Fruit fly (Drosophila melanogaster) whole organism, embryonic: ENCODE data around the gene Rpt5.

Source experiments
- Adf1 ChIP-seq: fragments of 200-800 bp; sonication (Bioruptor generic); IDR thresholded peaks from 2 replicates; pipeline ENCODE4 v1.3.6; 2022; ENCODE audit warnings: missing biosample characterization, missing genetic modification characterization
- B-H2 ChIP-seq: fragments of 200-800 bp; sonication (Bioruptor generic); optimal IDR thresholded peaks from 2 replicates; lab custom pipeline; 2018; ENCODE audit warnings: missing biosample characterization, mild to moderate bottlenecking, missing genetic modification characterization
- BEAF-32 ChIP-seq: fragments of 200-800 bp; sonication (Bioruptor generic); optimal IDR thresholded peaks from 3 replicates; lab custom pipeline; 2017; ENCODE audit warnings: missing biosample characterization, missing genetic modification characterization, mild to moderate bottlenecking, moderate library complexity, missing genetic modification reagents
- Bgb ChIP-seq: fragments of 200-800 bp; sonication (Bioruptor generic); IDR thresholded peaks from 2 replicates; pipeline ENCODE4 v1.3.6; 2022; ENCODE audit warnings: missing biosample characterization, missing genetic modification characterization; ENCODE audit not compliant: partially characterized antibody
- CG10267 ChIP-seq: fragments of 200-800 bp; sonication (Bioruptor generic); optimal IDR thresholded peaks from 2 replicates; lab custom pipeline; 2018; ENCODE audit warnings: missing biosample characterization, mild to moderate bottlenecking, missing genetic modification characterization, moderate library complexity
- CG10959 ChIP-seq: fragments of 200-800 bp; sonication (Bioruptor generic); IDR thresholded peaks from 2 replicates; pipeline ENCODE4 v1.3.6; 2022; ENCODE audit warnings: missing biosample characterization, missing genetic modification characterization
- CG11456 ChIP-seq: fragments of 200-800 bp; sonication (Bioruptor generic); IDR thresholded peaks from 3 replicates; pipeline ENCODE4 v1.3.6; 2022; ENCODE audit warnings: missing biosample characterization, missing genetic modification characterization
- CG14710 ChIP-seq: fragments of 200-800 bp; sonication (Bioruptor generic); optimal IDR thresholded peaks from 3 replicates; lab custom pipeline; 2019; ENCODE audit warnings: missing biosample characterization, mild to moderate bottlenecking, missing genetic modification characterization, moderate library complexity
- CG15514 ChIP-seq: fragments of 200-800 bp; sonication (Bioruptor generic); optimal IDR thresholded peaks from 3 replicates; lab custom pipeline; 2017; ENCODE audit warnings: missing biosample characterization, missing genetic modification characterization, mild to moderate bottlenecking, moderate library complexity, missing genetic modification reagents
- CG16863 ChIP-seq: fragments of 200-800 bp; sonication (Bioruptor generic); optimal IDR thresholded peaks from 3 replicates; lab custom pipeline; 2016; ENCODE audit warnings: missing biosample characterization, missing genetic modification characterization
- CG2116 ChIP-seq: fragments of 200-800 bp; sonication (Bioruptor generic); optimal IDR thresholded peaks from 3 replicates; lab custom pipeline; 2018; ENCODE audit warnings: missing biosample characterization, mild to moderate bottlenecking, missing genetic modification characterization
- CG2120 ChIP-seq: fragments of 200-800 bp; sonication (Bioruptor generic); optimal IDR thresholded peaks from 3 replicates; lab custom pipeline; 2016; ENCODE audit warnings: missing biosample characterization, missing genetic modification characterization
- CG34376 ChIP-seq: fragments of 200-800 bp; sonication (Bioruptor generic); optimal IDR thresholded peaks from 2 replicates; lab custom pipeline; 2018; ENCODE audit warnings: missing biosample characterization, mild to moderate bottlenecking, missing genetic modification characterization
- CG6791 ChIP-seq: fragments of 200-800 bp; sonication (Bioruptor generic); IDR thresholded peaks from 3 replicates; pipeline ENCODE4 v1.3.6; 2022; ENCODE audit warnings: missing biosample characterization, missing genetic modification characterization; ENCODE audit not compliant: partially characterized antibody
- Dp ChIP-seq: fragments of 200-800 bp; sonication (Bioruptor generic); optimal IDR thresholded peaks from 2 replicates; lab custom pipeline; 2018; ENCODE audit warnings: missing biosample characterization, mild to moderate bottlenecking, missing genetic modification characterization, moderate library complexity
- E2f2 ChIP-seq: fragments of 200-800 bp; sonication (Bioruptor generic); IDR thresholded peaks from 2 replicates; pipeline ENCODE4 v1.3.6; 2022; ENCODE audit warnings: missing biosample characterization, missing genetic modification characterization
- HLH3B ChIP-seq: fragments of 200-800 bp; sonication (Bioruptor generic); IDR thresholded peaks from 2 replicates; pipeline ENCODE4 v1.3.6; 2022; ENCODE audit warnings: missing biosample characterization, missing genetic modification characterization
- MBD-R2 ChIP-seq: fragments of 200-800 bp; sonication (Bioruptor generic); IDR thresholded peaks from 2 replicates; pipeline ENCODE4 v1.3.6; 2022; ENCODE audit warnings: missing biosample characterization, missing genetic modification characterization
- Med ChIP-seq: fragments of 200-800 bp; sonication (Bioruptor generic); peaks from one replicate; lab custom pipeline; 2016; ENCODE audit warnings: missing biosample characterization, missing genetic modification characterization, mild to moderate bottlenecking, inconsistent platforms, moderate library complexity
- Myb ChIP-seq: fragments of 200-800 bp; sonication (Bioruptor generic); optimal IDR thresholded peaks from 2 replicates; lab custom pipeline; 2016; ENCODE audit warnings: missing biosample characterization, missing genetic modification characterization
- NfI ChIP-seq: fragments of 200-800 bp; sonication (Bioruptor generic); optimal IDR thresholded peaks from 3 replicates; lab custom pipeline; 2018; ENCODE audit warnings: missing biosample characterization, mild to moderate bottlenecking, missing genetic modification characterization, moderate library complexity
- Rfx ChIP-seq: fragments of 200-800 bp; sonication (Bioruptor generic); IDR thresholded peaks from 2 replicates; pipeline ENCODE4 v1.3.6; 2022; ENCODE audit warnings: missing biosample characterization, missing genetic modification characterization
- amos ChIP-seq: fragments of 200-800 bp; sonication (Bioruptor generic); IDR thresholded peaks from 2 replicates; pipeline ENCODE4 v1.3.6; 2022; ENCODE audit warnings: missing biosample characterization, missing genetic modification characterization; ENCODE audit not compliant: partially characterized antibody
- bcd ChIP-seq: fragments of 200-800 bp; sonication (Bioruptor generic); optimal IDR thresholded peaks from 2 replicates; lab custom pipeline; 2017; ENCODE audit warnings: missing biosample characterization, mild to moderate bottlenecking, missing genetic modification characterization
- bigmax ChIP-seq: fragments of 200-800 bp; sonication (Bioruptor generic); optimal IDR thresholded peaks from 2 replicates; lab custom pipeline; 2018; ENCODE audit warnings: missing biosample characterization, mild to moderate bottlenecking, missing genetic modification characterization
- corto ChIP-seq: fragments of 200-800 bp; sonication (Bioruptor generic); optimal IDR thresholded peaks from 2 replicates; lab custom pipeline; 2016; ENCODE audit warnings: missing biosample characterization, mild to moderate bottlenecking, missing genetic modification characterization, moderate library complexity
- esg ChIP-seq: fragments of 200-800 bp; sonication (Bioruptor generic); conservative IDR thresholded peaks from 2 replicates; pipeline ENCODE4 v1.3.6; 2022; ENCODE audit warnings: missing biosample characterization, missing genetic modification characterization
- ind ChIP-seq: fragments of 200-800 bp; sonication (Bioruptor generic); optimal IDR thresholded peaks from 3 replicates; lab custom pipeline; 2016; ENCODE audit warnings: missing biosample characterization, missing genetic modification characterization
- kay ChIP-seq: fragments of 200-800 bp; sonication (Bioruptor generic); optimal IDR thresholded peaks from 2 replicates; lab custom pipeline; 2016; ENCODE audit warnings: missing biosample characterization, missing genetic modification characterization
- lab ChIP-seq: fragments of 200-800 bp; sonication (Bioruptor generic); optimal IDR thresholded peaks from 3 replicates; lab custom pipeline; 2017; ENCODE audit warnings: missing biosample characterization, missing genetic modification characterization, mild to moderate bottlenecking, moderate library complexity, missing genetic modification reagents
- mam ChIP-seq: fragments of 200-800 bp; sonication (Bioruptor generic); optimal IDR thresholded peaks from 3 replicates; lab custom pipeline; 2016; ENCODE audit warnings: missing biosample characterization, missing genetic modification characterization
- oc ChIP-seq: fragments of 200-800 bp; sonication (Bioruptor generic); optimal IDR thresholded peaks from 2 replicates; lab custom pipeline; 2018; ENCODE audit warnings: missing biosample characterization, mild to moderate bottlenecking, missing genetic modification characterization, moderate library complexity
- phol ChIP-seq: fragments of 200-800 bp; sonication (Bioruptor generic); optimal IDR thresholded peaks from 3 replicates; lab custom pipeline; 2018; ENCODE audit warnings: missing biosample characterization, mild to moderate bottlenecking, missing genetic modification characterization, moderate library complexity
- pzg ChIP-seq: fragments of 200-800 bp; sonication (Bioruptor generic); optimal IDR thresholded peaks from 3 replicates; lab custom pipeline; 2018; ENCODE audit warnings: missing biosample characterization, mild to moderate bottlenecking, missing genetic modification characterization, moderate library complexity
- sens ChIP-seq: fragments of 200-800 bp; sonication (Bioruptor generic); peaks from one replicate; lab custom pipeline; 2016; ENCODE audit warnings: missing biosample characterization, missing genetic modification characterization
- sob ChIP-seq: fragments of 200-800 bp; sonication (Bioruptor generic); IDR thresholded peaks from 2 replicates; pipeline ENCODE4 v1.3.6; 2022; ENCODE audit warnings: missing biosample characterization, missing genetic modification characterization
- stwl ChIP-seq: fragments of 200-800 bp; sonication (Bioruptor generic); optimal IDR thresholded peaks from 3 replicates; lab custom pipeline; 2018; ENCODE audit warnings: missing biosample characterization, mild to moderate bottlenecking, missing genetic modification characterization, moderate library complexity
- unpg ChIP-seq: fragments of 200-800 bp; sonication (Bioruptor generic); optimal IDR thresholded peaks from 3 replicates; lab custom pipeline; 2018; ENCODE audit warnings: missing biosample characterization, mild to moderate bottlenecking, missing genetic modification characterization, moderate library complexity
- zen ChIP-seq: fragments of 200-800 bp; sonication (Bioruptor generic); optimal IDR thresholded peaks from 3 replicates; lab custom pipeline; 2018; ENCODE audit warnings: missing biosample characterization, mild to moderate bottlenecking, missing genetic modification characterization, moderate library complexity
- zfh2 ChIP-seq: fragments of 200-800 bp; sonication (Bioruptor generic); optimal IDR thresholded peaks from 2 replicates; lab custom pipeline; 2016; ENCODE audit warnings: missing biosample characterization, missing genetic modification characterization

Rpt5 gene

dm6 chr3R:23763015-23763414, 10.3 kb downstream of the Rpt5 start, which contains the start of gene udt (continued):
- TF ChIP-seq CG11456 (no peak), Dp (GFP tag; lab: Kevin White, UChicago) (peak; percentile 27), zfh2 (GFP tag; lab: Kevin White, UChicago) (no peak), bcd (GFP tag; lab: Kevin White, UChicago) (peak; percentile 66), kay (GFP tag; lab: Kevin White, UChicago) (no peak), NfI (GFP tag; lab: Kevin White, UChicago) (no peak), corto (GFP tag; lab: Kevin White, UChicago) (no peak), CG14710 (tag; lab: Kevin White, UChicago) (peak; percentile 26), CG2120 (peak; percentile 48), sob (no peak), oc (tag; lab: Kevin White, UChicago) (peak; percentile 51), unpg (GFP tag; lab: Kevin White, UChicago) (no peak), MBD-R2 (peak; percentile 32; the same call in 1 of the 2 replicates), stwl (tag; lab: Kevin White, UChicago) (peak; percentile 86), lab (GFP tag; lab: Kevin White, UChicago) (peak; percentile 29), sens (GFP tag; lab: Kevin White, UChicago) (peak; percentile 80), Myb (GFP tag; lab: Kevin White, UChicago) (peak; percentile 86), HLH3B (GFP tag; lab: Robert Waterston, UW) (no peak), ind (peak; percentile 14), CG6791 (GFP tag; lab: Robert Waterston, UW) (0 out of 3 replicates have a peak, but pooled peaks have one; percentile 42), Med (peak; percentile 78), bigmax (GFP tag; lab: Kevin White, UChicago) (no peak), CG34376 (GFP tag; lab: Kevin White, UChicago) (peak; percentile 4), CG15514 (GFP tag; lab: Kevin White, UChicago) (peak; percentile 55), CG10267 (peak; percentile 94), CG2116 (GFP tag; lab: Kevin White, UChicago) (peak; percentile 19), mam (GFP tag; lab: Kevin White, UChicago) (peak; percentile 43), zen (tag; lab: Kevin White, UChicago) (peak; percentile 53), Adf1 (GFP tag; lab: Robert Waterston, UW) (no peak), amos (peak; percentile 8; the same call in 1 of the 2 replicates), B-H2 (peak; percentile 23), phol (peak; percentile 20), esg (GFP tag; lab: Robert Waterston, UW) (no peak), Rfx (peak; percentile 47; the same call in 1 of the 2 replicates), pzg (GFP tag; lab: Kevin White, UChicago) (peak; percentile 42), BEAF-32 (GFP tag; lab: Kevin White, UChicago) (peak; percentile 20), E2f2 (GFP tag; lab: Robert Waterston, UW) (peak; percentile 42), CG16863 (no peak), Bgb (GFP tag; lab: Robert Waterston, UW) (peak; percentile 8; the same call in 1 of the 2 replicates), CG10959 (GFP tag; lab: Robert Waterston, UW) (no peak)
- TF ChIP-seq, all 482 proteins: peak for 62
